Fruit fly (Drosophila melanogaster): ENCODE results near the gene CG8202.

Gene CG8202

dm6 chr3R:8712722-8713131 is 19.2 kb upstream of the CG8202 start, which contains the start of gene CG8112 (continued):
- TF ChIP-seq Deaf1 (tag; optimal IDR thresholded peaks at IDR 0.05) (no peak), row (GFP tag; IDR thresholded peaks at IDR 0.05) (peak; percentile 50; the same call in 2 of the 3 replicates), lab (GFP tag; optimal IDR thresholded peaks at IDR 0.05) (peak; percentile 65), CG7372 (GFP tag; IDR thresholded peaks at IDR 0.05) (no peak), dimm (GFP tag; IDR thresholded peaks at IDR 0.05) (no peak), B-H1 (GFP tag; IDR thresholded peaks at IDR 0.05) (no peak), Dbx (GFP tag; IDR thresholded peaks at IDR 0.05) (no peak), sisA (GFP tag; IDR thresholded peaks at IDR 0.05) (no peak), chn (GFP tag; optimal IDR thresholded peaks at IDR 0.05) (no peak), CG31388 (GFP tag; optimal IDR thresholded peaks at IDR 0.05) (no peak), CG2116 (GFP tag; optimal IDR thresholded peaks at IDR 0.05) (no peak), CG7271 (tag; optimal IDR thresholded peaks at IDR 0.05) (no peak), Scr (GFP tag; IDR thresholded peaks at IDR 0.05; ENCODE audit: partially characterized antibody) (no peak), CG17186 (GFP tag; optimal IDR thresholded peaks at IDR 0.05) (no peak), CG14965 (GFP tag; optimal IDR thresholded peaks at IDR 0.05; ENCODE audit: borderline replicate concordance) (no peak), odd (GFP tag; optimal IDR thresholded peaks at IDR 0.05) (peak; percentile 45), CG6813 (GFP tag; optimal IDR thresholded peaks at IDR 0.05) (peak; percentile 24), CG31441 (GFP tag; IDR thresholded peaks at IDR 0.05) (0 out of 2 replicates have a peak, but pooled peaks have one; percentile 23), ab (GFP tag; optimal IDR thresholded peaks at IDR 0.05) (no peak), Mrtf (GFP tag; IDR thresholded peaks at IDR 0.05) (no peak), Dip3 (GFP tag; optimal IDR thresholded peaks at IDR 0.05) (no peak), sd (tag; optimal IDR thresholded peaks at IDR 0.05) (no peak), gce (GFP tag; IDR thresholded peaks at IDR 0.05) (no peak), CG9932 (GFP tag; IDR thresholded peaks at IDR 0.05) (0 out of 2 replicates have a peak, but pooled peaks have one; percentile 21), CG18599 (GFP tag; optimal IDR thresholded peaks at IDR 0.05) (peak; percentile 48), h (optimal IDR thresholded peaks at IDR 0.05) (no peak), Gsc (GFP tag; IDR thresholded peaks at IDR 0.05) (no peak), tap (tag; optimal IDR thresholded peaks at IDR 0.05) (no peak), scrt (GFP tag; optimal IDR thresholded peaks at IDR 0.05) (no peak), CG1602 (GFP tag; optimal IDR thresholded peaks at IDR 0.05) (no peak), B-H2 (GFP tag; optimal IDR thresholded peaks at IDR 0.05) (no peak), zf30C (GFP tag; optimal IDR thresholded peaks at IDR 0.05) (no peak), gcm (GFP tag; optimal IDR thresholded peaks at IDR 0.05) (peak; percentile 5), Xbp1 (GFP tag; optimal IDR thresholded peaks at IDR 0.05) (no peak), CG9797 (GFP tag; optimal IDR thresholded peaks at IDR 0.05) (no peak), crp (GFP tag; optimal IDR thresholded peaks at IDR 0.05) (no peak), z (GFP tag; IDR thresholded peaks at IDR 0.05) (no peak), Vsx1 (GFP tag; optimal IDR thresholded peaks at IDR 0.05) (peak; percentile 7), da (GFP tag; optimal IDR thresholded peaks at IDR 0.05) (no peak), CG31365 (tag; optimal IDR thresholded peaks at IDR 0.05) (no peak), CG6175 (GFP tag; IDR thresholded peaks at IDR 0.05) (no peak), pan (optimal IDR thresholded peaks at IDR 0.05) (no peak), pan (GFP tag; optimal IDR thresholded peaks at IDR 0.05 in 1 of 2, IDR thresholded peaks at IDR 0.05 in 1 of 2) (no peak), cas (GFP tag; IDR thresholded peaks at IDR 0.05) (no peak), CG13424 (tag; optimal IDR thresholded peaks at IDR 0.05) (peak; percentile 47), CG18011 (GFP tag; optimal IDR thresholded peaks at IDR 0.05) (no peak), fru (optimal IDR thresholded peaks at IDR 0.05) (no peak), mld (GFP tag; IDR thresholded peaks at IDR 0.05; ENCODE audit: partially characterized antibody) (no peak), otp (GFP tag; IDR thresholded peaks at IDR 0.05) (no peak), gsb-n (tag; optimal IDR thresholded peaks at IDR 0.05) (no peak), CG11247 (GFP tag; IDR thresholded peaks at IDR 0.05) (no peak), Antp (GFP tag; optimal IDR thresholded peaks at IDR 0.05) (no peak), run (tag; optimal IDR thresholded peaks at IDR 0.05) (no peak)

Data from whole organism, embryonic.